Worm (Caenorhabditis elegans) whole organism, midembryonic: ENCODE measurements around the gene C25F6.8.

Experiments used
- klf-2 ChIP-seq: fragments of 200-800 bp; sonication (Bioruptor generic); conservative IDR thresholded peaks from 2 replicates; pipeline ENCODE4 v1.3.6; 2022; ENCODE audit warnings: missing genetic modification reagents, missing genetic modification characterization, missing compliant biosample characterization
- med-1 ChIP-seq: sonication (generic microtip); optimal IDR thresholded peaks from 2 replicates; lab custom pipeline; 2017; ENCODE audit warnings: missing genetic modification characterization, mild to moderate bottlenecking, missing compliant biosample characterization, antibody characterized with exemption, missing genetic modification reagents; ENCODE audit not compliant: insufficient read depth
- ztf-23 ChIP-seq: fragments of 200-800 bp; sonication (Bioruptor generic); IDR thresholded peaks from 2 replicates; pipeline ENCODE4 v1.3.6; 2022; ENCODE audit warnings: missing genetic modification reagents, missing genetic modification characterization, missing compliant biosample characterization

- TF ChIP-seq klf-2 (GFP tag; lab: Robert Waterston, UW) (no peak), med-1 (GFP tag; lab: Kevin White, UChicago) (no peak), ztf-23 (no peak)
Observed at ce11 chrX:5489538-5489937, 41.5 kb downstream of the C25F6.8 start, which contains the start of gene F55D1.1.
